Fruit fly (Drosophila melanogaster) whole organism, embryonic: Measurements from ENCODE around the gene CG42660.

Experiments used
- Adf1 ChIP-seq: fragments of 200-800 bp; sonication (Bioruptor generic); IDR thresholded peaks from 2 replicates; pipeline ENCODE4 v1.3.6; 2022; ENCODE audit warnings: missing biosample characterization, missing genetic modification characterization
- BEAF-32 ChIP-seq: fragments of 200-800 bp; sonication (Bioruptor generic); optimal IDR thresholded peaks from 3 replicates; lab custom pipeline; 2017; ENCODE audit warnings: missing biosample characterization, missing genetic modification characterization, mild to moderate bottlenecking, moderate library complexity, missing genetic modification reagents
- CG11085 ChIP-seq: fragments of 200-800 bp; sonication (Bioruptor generic); IDR thresholded peaks from 2 replicates; pipeline ENCODE4 v1.3.6; 2022; ENCODE audit warnings: missing biosample characterization, missing genetic modification characterization
- CG11560 ChIP-seq: fragments of 200-800 bp; sonication (Bioruptor generic); IDR thresholded peaks from 3 replicates; pipeline ENCODE4 v1.3.6; 2022; ENCODE audit warnings: missing biosample characterization, missing genetic modification characterization
- CG1233 ChIP-seq: fragments of 200-800 bp; sonication (Bioruptor generic); optimal IDR thresholded peaks from 4 replicates; lab custom pipeline; 2018; ENCODE audit warnings: missing biosample characterization, mild to moderate bottlenecking, missing genetic modification characterization
- CG14014 ChIP-seq: fragments of 200-800 bp; sonication (Bioruptor generic); IDR thresholded peaks from 2 replicates; pipeline ENCODE4 v1.3.6; 2022; ENCODE audit warnings: missing biosample characterization, missing genetic modification characterization
- CG15696 ChIP-seq: fragments of 200-800 bp; sonication (Bioruptor generic); optimal IDR thresholded peaks from 2 replicates; lab custom pipeline; 2019; ENCODE audit warnings: missing biosample characterization, mild to moderate bottlenecking, missing genetic modification characterization, moderate library complexity
- CG18599 ChIP-seq: fragments of 200-800 bp; sonication (Bioruptor generic); optimal IDR thresholded peaks from 3 replicates; lab custom pipeline; 2017; ENCODE audit warnings: missing biosample characterization, missing genetic modification characterization, mild to moderate bottlenecking, moderate library complexity, missing genetic modification reagents
- CG18619 ChIP-seq: fragments of 200-800 bp; sonication (Bioruptor generic); optimal IDR thresholded peaks from 3 replicates; lab custom pipeline; 2017; ENCODE audit warnings: missing biosample characterization, mild to moderate bottlenecking, missing genetic modification characterization
- CG5953 ChIP-seq: fragments of 200-800 bp; sonication (Bioruptor generic); IDR thresholded peaks from 2 replicates; pipeline ENCODE4 v1.3.6; 2022; ENCODE audit warnings: missing biosample characterization, missing genetic modification characterization
- CG7372 ChIP-seq: fragments of 200-800 bp; sonication (Bioruptor generic); IDR thresholded peaks from 2 replicates; pipeline ENCODE4 v1.3.6; 2022; ENCODE audit warnings: missing biosample characterization, missing genetic modification characterization
- CG7963 ChIP-seq: fragments of 200-800 bp; sonication (Bioruptor generic); IDR thresholded peaks from 3 replicates; pipeline ENCODE4 v1.3.6; 2022; ENCODE audit warnings: missing biosample characterization, missing genetic modification characterization; ENCODE audit not compliant: partially characterized antibody
- CG8388 ChIP-seq: fragments of 200-800 bp; sonication (Bioruptor generic); optimal IDR thresholded peaks from 2 replicates; lab custom pipeline; 2019; ENCODE audit warnings: missing biosample characterization, mild to moderate bottlenecking, missing genetic modification characterization, moderate library complexity
- CG8924 ChIP-seq: fragments of 200-800 bp; optimal IDR thresholded peaks from 3 replicates; lab custom pipeline; 2019; ENCODE audit warnings: missing biosample characterization, mild to moderate bottlenecking, missing genetic modification characterization, moderate library complexity
- CG8944 ChIP-seq: fragments of 200-800 bp; sonication (Bioruptor generic); optimal IDR thresholded peaks from 3 replicates; lab custom pipeline; 2016; ENCODE audit warnings: missing biosample characterization, missing genetic modification characterization
- CG9609 ChIP-seq: fragments of 200-800 bp; sonication (Bioruptor generic); optimal IDR thresholded peaks from 3 replicates; lab custom pipeline; 2016; ENCODE audit warnings: missing biosample characterization, missing genetic modification characterization
- CTCF ChIP-seq: fragments of 200-800 bp; sonication (Bioruptor generic); optimal IDR thresholded peaks from 2 replicates; lab custom pipeline; 2017; ENCODE audit warnings: missing biosample characterization, mild to moderate bottlenecking, missing genetic modification characterization, moderate library complexity
- E2f1 ChIP-seq: fragments of 200-800 bp; sonication (Bioruptor generic); IDR thresholded peaks from 2 replicates; pipeline ENCODE4 v1.3.6; 2022; ENCODE audit warnings: missing biosample characterization, missing genetic modification characterization
- E2f2 ChIP-seq: fragments of 200-800 bp; sonication (Bioruptor generic); IDR thresholded peaks from 2 replicates; pipeline ENCODE4 v1.3.6; 2022; ENCODE audit warnings: missing biosample characterization, missing genetic modification characterization
- Fer3 ChIP-seq: fragments of 200-800 bp; sonication (Bioruptor generic); optimal IDR thresholded peaks from 2 replicates; lab custom pipeline; 2018; ENCODE audit warnings: missing biosample characterization, mild to moderate bottlenecking, missing genetic modification characterization, moderate library complexity
- H15 ChIP-seq: fragments of 200-800 bp; sonication (Bioruptor generic); IDR thresholded peaks from 3 replicates; pipeline ENCODE4 v1.3.6; 2022; ENCODE audit warnings: missing biosample characterization, missing genetic modification characterization
- H2.0 ChIP-seq: fragments of 200-800 bp; sonication (Bioruptor generic); IDR thresholded peaks from 2 replicates; pipeline ENCODE4 v1.3.6; 2022; ENCODE audit warnings: missing biosample characterization, missing genetic modification characterization
- HLH4C ChIP-seq: fragments of 200-800 bp; sonication (Bioruptor generic); IDR thresholded peaks from 3 replicates; pipeline ENCODE4 v1.3.6; 2022; ENCODE audit warnings: missing biosample characterization, missing genetic modification characterization; ENCODE audit not compliant: partially characterized antibody
- Hmr ChIP-seq: fragments of 200-800 bp; sonication (Bioruptor generic); optimal IDR thresholded peaks from 3 replicates; lab custom pipeline; 2017; ENCODE audit warnings: mild to moderate bottlenecking, missing biosample characterization, missing genetic modification reagents, missing genetic modification characterization
- Kr ChIP-seq: fragments of 200-800 bp; sonication (Bioruptor generic); optimal IDR thresholded peaks from 2 replicates; lab custom pipeline; 2017; ENCODE audit warnings: missing biosample characterization, mild to moderate bottlenecking, missing genetic modification characterization
- NC2α ChIP-seq: fragments of 200-800 bp; sonication (Bioruptor generic); optimal IDR thresholded peaks from 2 replicates; lab custom pipeline; 2016; ENCODE audit warnings: missing biosample characterization, missing genetic modification characterization
- NC2β ChIP-seq: fragments of 200-800 bp; sonication (Bioruptor generic); optimal IDR thresholded peaks from 2 replicates; lab custom pipeline; 2016; ENCODE audit warnings: missing biosample characterization, missing genetic modification characterization
- Neu2 ChIP-seq: fragments of 200-800 bp; sonication (Bioruptor generic); optimal IDR thresholded peaks from 3 replicates; lab custom pipeline; 2016; ENCODE audit warnings: missing biosample characterization, missing genetic modification characterization, borderline replicate concordance
- Oli ChIP-seq: fragments of 200-800 bp; sonication (Bioruptor generic); optimal IDR thresholded peaks from 2 replicates; lab custom pipeline; 2018; ENCODE audit warnings: missing biosample characterization, mild to moderate bottlenecking, missing genetic modification characterization, moderate library complexity
- PHDP ChIP-seq: fragments of 200-800 bp; sonication (Bioruptor generic); optimal IDR thresholded peaks from 3 replicates; lab custom pipeline; 2018; ENCODE audit warnings: missing biosample characterization, mild to moderate bottlenecking, missing genetic modification characterization, moderate library complexity
- Rfx ChIP-seq: fragments of 200-800 bp; sonication (Bioruptor generic); IDR thresholded peaks from 2 replicates; pipeline ENCODE4 v1.3.6; 2022; ENCODE audit warnings: missing biosample characterization, missing genetic modification characterization
- Side ChIP-seq: fragments of 200-800 bp; sonication (Bioruptor generic); optimal IDR thresholded peaks from 2 replicates; lab custom pipeline; 2016; ENCODE audit warnings: missing biosample characterization, missing genetic modification characterization
- Usf ChIP-seq: fragments of 200-800 bp; sonication (Bioruptor generic); optimal IDR thresholded peaks from 2 replicates; lab custom pipeline; 2017; ENCODE audit warnings: missing genotype, missing biosample characterization, missing genetic modification characterization
- Xbp1 ChIP-seq: fragments of 200-800 bp; sonication (Bioruptor generic); optimal IDR thresholded peaks from 3 replicates; lab custom pipeline; 2016; ENCODE audit warnings: missing biosample characterization, mild to moderate bottlenecking, missing genetic modification characterization
- ap ChIP-seq: fragments of 200-800 bp; sonication (Bioruptor generic); IDR thresholded peaks from 2 replicates; pipeline ENCODE4 v1.3.6; 2022; ENCODE audit warnings: missing biosample characterization, missing genetic modification characterization
- bcd ChIP-seq: fragments of 200-800 bp; sonication (Bioruptor generic); optimal IDR thresholded peaks from 2 replicates; lab custom pipeline; 2017; ENCODE audit warnings: missing biosample characterization, mild to moderate bottlenecking, missing genetic modification characterization
- bowl ChIP-seq: fragments of 200-800 bp; sonication (Bioruptor generic); IDR thresholded peaks from 2 replicates; pipeline ENCODE4 v1.3.6; 2022; ENCODE audit warnings: missing biosample characterization, missing genetic modification characterization
- ci ChIP-seq: fragments of 200-800 bp; sonication (Bioruptor generic); IDR thresholded peaks from 3 replicates; pipeline ENCODE4 v1.3.6; 2022; ENCODE audit warnings: missing biosample characterization, missing genetic modification characterization
- dm ChIP-seq: fragments of 200-800 bp; sonication (Bioruptor generic); optimal IDR thresholded peaks from 3 replicates; lab custom pipeline; 2016; ENCODE audit warnings: missing biosample characterization, missing genetic modification characterization
- en ChIP-seq: fragments of 200-800 bp; sonication (Bioruptor generic); optimal IDR thresholded peaks from 2 replicates; lab custom pipeline; 2016; ENCODE audit warnings: missing biosample characterization, missing genetic modification characterization
- esg ChIP-seq: fragments of 200-800 bp; sonication (Bioruptor generic); conservative IDR thresholded peaks from 2 replicates; pipeline ENCODE4 v1.3.6; 2022; ENCODE audit warnings: missing biosample characterization, missing genetic modification characterization
- ken ChIP-seq: fragments of 200-800 bp; sonication (Bioruptor generic); IDR thresholded peaks from 3 replicates; pipeline ENCODE4 v1.3.6; 2022; ENCODE audit warnings: missing biosample characterization, missing genetic modification characterization
- mam ChIP-seq: fragments of 200-800 bp; sonication (Bioruptor generic); optimal IDR thresholded peaks from 3 replicates; lab custom pipeline; 2016; ENCODE audit warnings: missing biosample characterization, missing genetic modification characterization
- pzg ChIP-seq: fragments of 200-800 bp; sonication (Bioruptor generic); optimal IDR thresholded peaks from 3 replicates; lab custom pipeline; 2018; ENCODE audit warnings: missing biosample characterization, mild to moderate bottlenecking, missing genetic modification characterization, moderate library complexity
- sisA ChIP-seq: fragments of 200-800 bp; sonication (Bioruptor generic); IDR thresholded peaks from 2 replicates; pipeline ENCODE4 v1.3.6; 2022; ENCODE audit warnings: missing biosample characterization, missing genetic modification characterization
- sna ChIP-seq: fragments of 200-800 bp; sonication (Bioruptor generic); IDR thresholded peaks from 2 replicates; pipeline ENCODE4 v1.3.6; 2022; ENCODE audit warnings: missing biosample characterization, missing genetic modification characterization; ENCODE audit not compliant: partially characterized antibody
- zf30C ChIP-seq: fragments of 200-800 bp; sonication (Bioruptor generic); optimal IDR thresholded peaks from 3 replicates; lab custom pipeline; 2018; ENCODE audit warnings: missing biosample characterization, mild to moderate bottlenecking, missing genetic modification characterization

Gene CG42660

DNA sequence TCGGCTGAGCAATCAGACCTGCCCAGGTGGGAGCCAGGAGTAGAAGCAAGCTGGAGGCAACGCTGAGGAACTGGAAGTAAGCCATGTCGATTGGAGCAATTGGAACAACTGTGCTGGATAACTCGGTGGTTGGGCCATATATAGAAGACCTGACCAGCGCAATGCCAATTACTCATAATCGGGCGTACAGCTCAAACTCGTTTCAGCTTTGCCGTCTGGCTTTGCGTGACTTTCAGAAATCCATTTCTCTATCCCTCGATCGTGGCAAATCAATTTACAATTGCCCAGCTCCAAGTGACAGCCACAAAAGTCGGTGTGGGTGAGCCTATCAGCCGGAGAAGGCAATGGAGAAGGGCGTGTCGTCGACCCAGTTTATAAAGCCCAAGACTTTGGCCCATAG lies 40.8 kb downstream of the CG42660 start, which contains the start of gene CG7548:
Gene CG7548 (minus strand): TSS at position 101 of the 400 bp plus-strand sequence.
- TF ChIP-seq PHDP (no peak), H15 (GFP tag; lab: Robert Waterston, UW) (no peak), CG1233 (GFP tag; lab: Kevin White, UChicago) (no peak), CG5953 (no peak), Usf (GFP tag; lab: Kevin White, UChicago) (no peak), CG7963 (GFP tag; lab: Robert Waterston, UW) (no peak), CTCF (GFP tag; lab: Kevin White, UChicago) (no peak), bowl (GFP tag; lab: Robert Waterston, UW) (no peak), NC2α (GFP tag; lab: Kevin White, UChicago) (no peak), bcd (no peak), Neu2 (GFP tag; lab: Kevin White, UChicago) (no peak), CG18619 (GFP tag; lab: Kevin White, UChicago) (no peak), CG18599 (no peak), CG9609 (GFP tag; lab: Kevin White, UChicago) (no peak), esg (GFP tag; lab: Robert Waterston, UW) (no peak), sna (GFP tag; lab: Robert Waterston, UW) (no peak)

dm6 chr3L:7510414-7511384 lies 45.4 kb downstream of the CG42660 start, which contains the start of gene CG7546:
TSS of gene CG7546 (plus strand) at chr3L:7510986.
- TF ChIP-seq zf30C (peak; percentile 38), dm (GFP tag; lab: Kevin White, UChicago) (peak; percentile 52), CG9609 (GFP tag; lab: Kevin White, UChicago) (no peak), CG7372 (GFP tag; lab: Robert Waterston, UW) (0 out of 2 replicates have a peak, but pooled peaks have one; percentile 9), CG5953 (no peak), Oli (tag; lab: Kevin White, UChicago) (peak; percentile 11), Hmr (GFP tag; lab: Kevin White, UChicago) (peak; percentile 39), esg (GFP tag; lab: Robert Waterston, UW) (peak; percentile 37; the same call in 1 of the 2 replicates), ci (0 out of 3 replicates have a peak, but pooled peaks have one; percentile 21), Fer3 (tag; lab: Kevin White, UChicago) (peak; percentile 4), Usf (GFP tag; lab: Kevin White, UChicago) (peak; percentile 47), CG8924 (tag; lab: Kevin White, UChicago) (peak; percentile 41), Kr (GFP tag; lab: Kevin White, UChicago) (peak; percentile 54), Rfx (GFP tag; lab: Robert Waterston, UW) (peak; percentile 49), NC2β (peak; percentile 16), Adf1 (GFP tag; lab: Robert Waterston, UW) (no peak), mam (GFP tag; lab: Kevin White, UChicago) (peak; percentile 7), Side (GFP tag; lab: Kevin White, UChicago) (no peak), H2.0 (GFP tag; lab: Robert Waterston, UW) (0 out of 2 replicates have a peak, but pooled peaks have one; percentile 15), E2f1 (GFP tag; lab: Robert Waterston, UW) (0 out of 2 replicates have a peak, but pooled peaks have one; percentile 14), HLH4C (GFP tag; lab: Robert Waterston, UW) (0 out of 3 replicates have a peak, but pooled peaks have one; percentile 27), Xbp1 (GFP tag; lab: Kevin White, UChicago) (peak; percentile 63), E2f2 (GFP tag; lab: Robert Waterston, UW) (peak; percentile 92), sisA (0 out of 2 replicates have a peak, but pooled peaks have one; percentile 39), CG15696 (tag; lab: Kevin White, UChicago) (peak; percentile 10), ken (GFP tag; lab: Robert Waterston, UW) (0 out of 3 replicates have a peak, but pooled peaks have one; percentile 15), BEAF-32 (GFP tag; lab: Kevin White, UChicago) (peak; percentile 36), CG11085 (no peak), CG14014 (GFP tag; lab: Robert Waterston, UW) (no peak; the same call in 1 of the 2 replicates), CG8944 (GFP tag; lab: Kevin White, UChicago) (no peak), pzg (peak; percentile 68), CG8388 (GFP tag; lab: Kevin White, UChicago) (peak; percentile 20), en (no peak), CG11560 (tag; lab: Robert Waterston, UW) (no peak), ap (GFP tag; lab: Robert Waterston, UW) (0 out of 2 replicates have a peak, but pooled peaks have one; percentile 13)
